Worm (Caenorhabditis elegans) whole organism, L4 larva: ENCODE data around the gene srt-18.

Source experiments
- Y105C5A.15 ChIP-seq: fragments of 200-800 bp; sonication (Bioruptor generic); IDR thresholded peaks from 2 replicates; pipeline ENCODE4 v1.3.6; 2022; ENCODE audit warnings: missing genetic modification characterization, missing compliant biosample characterization
- aha-1 ChIP-seq: fragments of 150-350 bp; peaks from one replicate; lab custom pipeline; 2014; ENCODE audit warnings: missing biosample characterization, missing genetic modification characterization
- aly-2 ChIP-seq: sonication (generic microtip); optimal IDR thresholded peaks from 2 replicates; lab custom pipeline; 2018; ENCODE audit warnings: missing biosample characterization, missing genetic modification characterization
- ama-1 ChIP-seq: fragments of 150-350 bp; optimal IDR thresholded peaks from 2 replicates; lab custom pipeline; 2014; ENCODE audit warnings: inconsistent platforms, mixed read lengths
- attf-4 ChIP-seq: sonication (generic microtip); optimal IDR thresholded peaks from 3 replicates; lab custom pipeline; 2017; ENCODE audit warnings: missing biosample characterization, missing genetic modification characterization
- ceh-28 ChIP-seq: fragments of 150-350 bp; optimal IDR thresholded peaks from 2 replicates; lab custom pipeline; 2014; ENCODE audit warnings: missing biosample characterization, missing genetic modification reagents, missing genetic modification characterization
- daf-8 ChIP-seq: fragments of 200-800 bp; sonication (Bioruptor generic); IDR thresholded peaks from 2 replicates; pipeline ENCODE4 v1.3.6; 2022; ENCODE audit warnings: missing genetic modification characterization, missing compliant biosample characterization
- fkh-10 ChIP-seq: fragments of 150-350 bp; optimal IDR thresholded peaks from 2 replicates; lab custom pipeline; 2014; ENCODE audit warnings: missing biosample characterization, missing genetic modification reagents, missing genetic modification characterization
- hif-1 ChIP-seq, 2 experiments: sonication (generic microtip); optimal IDR thresholded peaks; 2 replicates each; lab custom pipeline; 2016 to 2017; ENCODE audit warnings: missing compliant biosample characterization in 2 of 2, missing genetic modification characterization in 2 of 2, missing genetic modification reagents in 2 of 2, missing genotype in 2 of 2, mild to moderate bottlenecking in 1 of 2
- lim-7 ChIP-seq: fragments of 200-800 bp; sonication (Bioruptor generic); IDR thresholded peaks from 2 replicates; pipeline ENCODE4 v1.3.6; 2022; ENCODE audit warnings: missing genetic modification characterization, missing compliant biosample characterization
- lin-39 ChIP-seq: fragments of 150-350 bp; optimal IDR thresholded peaks from 2 replicates; lab custom pipeline; 2014; ENCODE audit warnings: missing biosample characterization, missing genetic modification reagents, missing genetic modification characterization
- lir-3 ChIP-seq: sonication (generic microtip); optimal IDR thresholded peaks from 2 replicates; lab custom pipeline; 2016; ENCODE audit warnings: mild to moderate bottlenecking, missing genetic modification characterization, missing compliant biosample characterization
- mxl-3 ChIP-seq: fragments of 200-800 bp; sonication (Bioruptor generic); optimal IDR thresholded peaks from 2 replicates; lab custom pipeline; 2018; ENCODE audit warnings: mild to moderate bottlenecking, missing genetic modification characterization, missing compliant biosample characterization
- nhr-10 ChIP-seq: fragments of 150-350 bp; optimal IDR thresholded peaks from 2 replicates; lab custom pipeline; 2014; ENCODE audit warnings: missing biosample characterization, missing genetic modification characterization
- nhr-102 ChIP-seq: sonication (generic microtip); optimal IDR thresholded peaks from 2 replicates; lab custom pipeline; 2016; ENCODE audit warnings: mild to moderate bottlenecking, missing genetic modification characterization, moderate library complexity, missing compliant biosample characterization
- nhr-28 ChIP-seq: fragments of 150-350 bp; optimal IDR thresholded peaks from 2 replicates; lab custom pipeline; 2014; ENCODE audit warnings: missing biosample characterization, missing genetic modification characterization
- nhr-41 ChIP-seq: fragments of 200-800 bp; sonication (Bioruptor generic); IDR thresholded peaks from 2 replicates; pipeline ENCODE4 v1.3.6; 2022; ENCODE audit warnings: missing genetic modification reagents, missing genetic modification characterization, missing compliant biosample characterization
- nhr-48 ChIP-seq: sonication (generic microtip); optimal IDR thresholded peaks from 2 replicates; lab custom pipeline; 2016; ENCODE audit warnings: mild to moderate bottlenecking, missing genetic modification characterization, missing compliant biosample characterization
- nhr-6 ChIP-seq: fragments of 150-350 bp; optimal IDR thresholded peaks from 2 replicates; lab custom pipeline; 2014; ENCODE audit warnings: missing biosample characterization, missing genetic modification characterization
- php-3 ChIP-seq: fragments of 200-800 bp; sonication (Bioruptor generic); IDR thresholded peaks from 2 replicates; pipeline ENCODE4 v1.3.6; 2022; ENCODE audit warnings: missing genetic modification reagents, missing genetic modification characterization, missing compliant biosample characterization
- set-16 ChIP-seq: fragments of 200-800 bp; sonication (Bioruptor generic); IDR thresholded peaks from 2 replicates; pipeline ENCODE4 v1.3.6; 2022; ENCODE audit warnings: missing genetic modification reagents, missing genetic modification characterization, missing compliant biosample characterization
- skn-1 ChIP-seq: fragments of 150-350 bp; optimal IDR thresholded peaks from 2 replicates; lab custom pipeline; 2014; ENCODE audit warnings: missing biosample characterization, missing genetic modification characterization
- snpc-1.2 ChIP-seq: fragments of 200-800 bp; sonication (Bioruptor generic); IDR thresholded peaks from 2 replicates; pipeline ENCODE4 v1.3.6; 2022; ENCODE audit warnings: missing genetic modification reagents, missing genetic modification characterization, missing compliant biosample characterization
- spr-3 ChIP-seq: fragments of 200-800 bp; sonication (Bioruptor generic); optimal IDR thresholded peaks from 2 replicates; lab custom pipeline; 2018; ENCODE audit warnings: mild to moderate bottlenecking, missing genetic modification characterization, missing compliant biosample characterization
- unc-130 ChIP-seq: sonication (generic microtip); optimal IDR thresholded peaks from 2 replicates; lab custom pipeline; 2016; ENCODE audit warnings: missing genetic modification reagents, missing genetic modification characterization, missing compliant biosample characterization
- unc-62 ChIP-seq, 3 experiments: fragments of 150-350 bp in 1 of 3; sonication (generic microtip); optimal IDR thresholded peaks in 2 of 3; peaks in 1 of 3; 1 replicate in 1 of 3; 2 replicates in 2 of 3; lab custom pipeline; 2014 to 2017; ENCODE audit warnings: missing biosample characterization in 3 of 3, missing genetic modification characterization in 3 of 3, missing genetic modification reagents in 3 of 3, missing genotype in 1 of 3
- vab-7 ChIP-seq: fragments of 200-800 bp; sonication (Bioruptor generic); IDR thresholded peaks from 2 replicates; pipeline ENCODE4 v1.3.6; 2022; ENCODE audit warnings: missing genetic modification reagents, missing genetic modification characterization, missing compliant biosample characterization
- zag-1 ChIP-seq: fragments of 150-350 bp; optimal IDR thresholded peaks from 2 replicates; lab custom pipeline; 2014; ENCODE audit warnings: missing biosample characterization, missing genetic modification characterization
- zfp-2 ChIP-seq: sonication (generic microtip); optimal IDR thresholded peaks from 2 replicates; lab custom pipeline; 2016; ENCODE audit warnings: mild to moderate bottlenecking, missing genetic modification characterization, missing compliant biosample characterization
- zip-11 ChIP-seq: fragments of 200-800 bp; sonication (Bioruptor generic); IDR thresholded peaks from 2 replicates; pipeline ENCODE4 v1.3.6; 2022; ENCODE audit warnings: missing genetic modification characterization, missing compliant biosample characterization
- zip-2 ChIP-seq: fragments of 150-350 bp; optimal IDR thresholded peaks from 2 replicates; lab custom pipeline; 2014; ENCODE audit warnings: missing biosample characterization, missing genetic modification characterization

The srt-18 gene

DNA sequence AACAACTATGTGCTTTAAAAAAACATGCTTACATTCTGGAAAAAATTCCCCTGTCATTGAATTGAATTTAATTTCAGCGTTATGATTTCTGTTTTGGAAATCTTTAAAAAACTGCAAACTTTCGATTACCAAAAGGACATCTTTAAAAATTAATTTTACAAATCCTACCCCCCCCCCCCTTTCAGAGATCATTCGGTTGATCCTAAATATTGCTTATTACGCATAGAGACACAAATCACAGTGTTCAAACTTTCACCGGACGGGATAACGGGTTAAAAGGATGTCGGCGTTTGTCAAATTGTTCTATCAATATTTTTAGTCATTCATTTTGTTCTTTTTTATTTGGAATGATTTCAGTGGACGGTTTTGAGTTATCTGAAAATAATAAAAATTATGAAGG is 17.8 kb upstream of the srt-18 start, which contains the start of gene C25E10.4:
Gene C25E10.4, plus strand, starts transcription at position 301 of the 400 bp plus-strand sequence.
- peak; percentile 37 for TF ChIP-seq aha-1 (tag; lab: Kevin White, UChicago)
- no peak for TF ChIP-seq vab-7 (GFP tag; lab: Robert Waterston, UW)
- TF ChIP-seq snpc-1.2 (GFP tag; lab: Robert Waterston, UW): no peak

DNA sequence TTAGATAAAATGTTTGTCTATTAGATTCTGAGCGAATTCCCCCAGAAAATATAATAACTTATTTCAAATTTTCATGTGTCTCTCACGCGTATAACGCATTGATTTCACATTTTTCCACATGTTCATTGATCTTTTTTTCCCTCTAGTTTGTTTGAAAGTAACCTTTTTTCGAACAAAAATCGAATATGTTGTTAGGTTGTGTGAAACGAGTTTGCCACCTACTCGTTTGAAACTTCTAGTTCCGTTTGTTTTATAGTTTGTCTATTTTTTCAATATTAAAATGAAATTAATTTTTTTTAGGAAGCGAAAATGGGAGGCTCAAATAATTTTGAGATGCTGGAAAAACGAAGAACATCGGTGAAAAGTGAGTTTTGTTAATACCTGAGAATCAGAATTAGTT is 14.8 kb upstream of the srt-18 start, which contains the start of gene C25E10.5:
Gene C25E10.5, plus strand, starts transcription at position 301 of the 400 bp plus-strand sequence.
- TF ChIP-seq ceh-28: no peak
- TF ChIP-seq nhr-28 (tag; lab: Kevin White, UChicago): no peak
- TF ChIP-seq zfp-2 (tag; lab: Kevin White, UChicago): no peak
- TF ChIP-seq attf-4 (tag; lab: Kevin White, UChicago): no peak
- no peak for TF ChIP-seq php-3
- no peak for TF ChIP-seq lim-7 (GFP tag; lab: Robert Waterston, UW)
- TF ChIP-seq mxl-3 (GFP tag; lab: Kevin White, UChicago): no peak
- no peak for TF ChIP-seq ama-1 (lab: Kevin White, UChicago)

DNA sequence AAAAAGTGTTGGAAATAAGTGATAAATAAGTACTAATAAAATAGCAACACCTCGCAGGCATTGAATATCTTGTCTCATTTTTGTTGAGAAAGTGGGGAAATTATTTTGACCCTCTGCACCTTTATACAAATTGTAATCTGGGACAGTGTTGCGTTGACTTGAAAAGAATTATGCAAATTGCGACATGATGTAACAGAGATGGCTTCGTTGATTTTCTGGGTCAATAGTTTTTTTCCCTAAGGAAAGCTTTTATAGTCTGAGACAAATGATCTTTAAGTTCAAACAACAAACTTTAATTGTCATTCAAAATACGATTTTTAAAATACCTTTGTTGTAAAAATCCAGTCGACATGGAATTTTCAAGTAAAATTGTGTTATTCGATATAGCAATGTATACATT is 9.3 kb upstream of the srt-18 start, which contains the start of gene bus-1:
Gene bus-1, minus strand, starts transcription at position 101 of the 400 bp plus-strand sequence.
- TF ChIP-seq unc-62 (GFP tag; optimal IDR thresholded peaks at IDR 0.05 in 1 of 2; lab: Kevin White, UChicago) (peak in 1 of 2 experiments; percentile 58), unc-62 (tag; optimal IDR thresholded peaks at IDR 0.05; lab: Kevin White, UChicago) (no peak), aly-2 (tag; lab: Kevin White, UChicago) (no peak)

DNA sequence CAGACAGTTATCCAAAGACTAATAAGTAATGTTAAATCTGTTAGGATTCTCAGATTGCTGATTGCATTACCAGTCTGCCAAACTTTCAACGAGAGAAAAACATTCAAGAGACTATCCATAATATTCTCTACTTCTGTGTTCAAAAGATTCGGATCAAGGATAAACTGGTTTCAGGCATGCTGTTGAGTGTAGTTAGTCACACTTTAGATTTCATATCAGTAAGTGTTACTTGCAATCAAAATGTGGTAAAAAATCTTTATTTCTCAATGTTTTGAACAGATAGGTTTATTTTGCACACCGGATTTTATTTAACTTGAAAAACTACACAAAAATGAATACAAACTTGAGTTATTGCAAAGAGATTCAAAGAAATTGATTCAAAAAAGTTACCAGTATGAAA is 6.6 kb upstream of the srt-18 start, which contains the start of gene oac-41:
Gene oac-41, minus strand, starts transcription at position 101 of the 400 bp plus-strand sequence.
- TF ChIP-seq vab-7 (GFP tag; lab: Robert Waterston, UW): no peak
- no peak for TF ChIP-seq zip-11 (GFP tag; lab: Robert Waterston, UW)
- TF ChIP-seq set-16 (GFP tag; lab: Robert Waterston, UW): no peak
- TF ChIP-seq zag-1 (tag; lab: Kevin White, UChicago): no peak
- TF ChIP-seq, all 104 proteins: peak for 0

DNA sequence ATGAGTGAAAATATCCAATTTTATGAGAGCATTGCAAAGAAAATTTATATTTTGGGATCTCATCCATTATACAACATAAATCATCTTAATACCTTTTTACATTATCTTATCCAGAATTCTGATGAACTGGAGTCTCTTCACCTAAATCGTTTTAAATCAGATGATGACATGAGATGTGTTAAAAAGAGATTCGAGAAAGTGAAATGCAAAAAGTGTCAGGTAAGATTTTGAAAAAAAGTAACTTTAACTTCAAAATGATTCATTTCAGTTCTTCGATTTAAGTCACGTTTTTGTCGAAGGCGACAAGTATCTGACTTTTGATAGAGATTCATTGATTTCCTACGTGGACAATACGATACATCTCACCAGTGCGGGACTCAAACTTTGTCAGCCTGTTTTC is 3.4 kb upstream of the srt-18 start:
- TF ChIP-seq nhr-41 (no peak), unc-62 (GFP tag; optimal IDR thresholded peaks at IDR 0.05 in 1 of 2; lab: Kevin White, UChicago) (peak in 1 of 2 experiments; percentile 97), unc-62 (tag; optimal IDR thresholded peaks at IDR 0.05; lab: Kevin White, UChicago) (no peak)

DNA sequence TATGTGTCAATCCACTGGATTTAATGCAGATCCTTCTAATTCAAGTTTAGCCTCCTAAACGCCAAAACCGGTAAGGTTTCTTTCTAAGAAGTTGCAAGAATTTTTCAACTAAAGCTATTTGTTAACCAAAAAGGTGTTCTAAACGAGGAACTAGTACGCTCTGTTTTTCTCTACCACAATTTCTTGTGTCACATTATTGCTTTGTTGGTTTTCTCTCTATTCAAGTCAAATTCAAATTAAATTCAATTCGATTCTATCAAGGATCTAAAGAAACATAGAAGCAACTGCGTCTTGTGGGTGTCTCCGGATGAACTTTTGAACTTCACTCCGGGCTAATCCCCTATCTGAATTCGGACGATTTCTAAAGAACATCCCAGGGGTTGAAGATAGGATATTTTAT is 1.0 kb upstream of the srt-18 start, which contains the start of gene oac-40:
Gene oac-40, plus strand, starts transcription at position 301 of the 400 bp plus-strand sequence.
- TF ChIP-seq fkh-10 (GFP tag; lab: Kevin White, UChicago): no peak
- TF ChIP-seq Y105C5A.15: no peak
- TF ChIP-seq php-3: no peak
- no peak for TF ChIP-seq hif-1 (tag; optimal IDR thresholded peaks at IDR 0.05; lab: Kevin White, UChicago)
- no peak for TF ChIP-seq nhr-48 (tag; lab: Kevin White, UChicago)
- no peak for TF ChIP-seq snpc-1.2 (GFP tag; lab: Robert Waterston, UW)
- TF ChIP-seq lin-39: no peak
- no peak for TF ChIP-seq daf-8
- TF ChIP-seq lim-7 (GFP tag; lab: Robert Waterston, UW): no peak
- no peak for TF ChIP-seq ama-1 (lab: Kevin White, UChicago)
- no peak for TF ChIP-seq skn-1 (tag; lab: Kevin White, UChicago)
- no peak for TF ChIP-seq spr-3 (GFP tag; lab: Kevin White, UChicago)
- TF ChIP-seq zip-2 (tag; lab: Kevin White, UChicago): no peak
- TF ChIP-seq vab-7 (GFP tag; lab: Robert Waterston, UW): no peak
- TF ChIP-seq nhr-10 (tag; lab: Kevin White, UChicago): no peak
- no peak for TF ChIP-seq lir-3 (tag; lab: Kevin White, UChicago)
- no peak for TF ChIP-seq nhr-6
- TF ChIP-seq nhr-102 (tag; lab: Kevin White, UChicago): no peak
- no peak for TF ChIP-seq unc-130 (GFP tag; lab: Kevin White, UChicago)
